Worm (Caenorhabditis elegans): ENCODE data around the gene C07G1.7.

DNA sequence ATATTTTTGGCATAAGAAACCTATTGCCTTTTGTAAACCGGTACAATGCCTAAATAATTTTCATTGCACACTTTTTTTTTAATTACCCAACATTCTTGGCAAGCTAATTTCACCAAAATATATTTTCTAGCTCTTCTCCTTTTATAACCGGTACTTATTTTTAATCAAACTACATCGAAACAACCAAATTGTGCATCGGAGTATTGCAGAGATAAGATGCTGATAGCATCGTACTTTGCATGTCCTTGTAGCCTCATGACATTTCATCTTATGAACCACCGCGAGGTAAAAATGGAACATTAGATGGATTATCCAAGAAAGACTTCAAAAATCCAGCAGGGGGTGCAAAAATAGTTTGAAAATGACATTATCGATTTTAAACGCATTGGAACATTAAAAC lies 43.6 kb upstream of the C07G1.7 start:
- no peak for TF ChIP-seq blmp-1 (tag; optimal IDR thresholded peaks at IDR 0.05; ENCODE audit: insufficient read depth)
- TF ChIP-seq nhr-11 (tag; optimal IDR thresholded peaks at IDR 0.05): no peak
- TF ChIP-seq egl-27 (tag; optimal IDR thresholded peaks at IDR 0.05): no peak
- no peak for TF ChIP-seq nhr-77 (tag; optimal IDR thresholded peaks at IDR 0.05)

Data from whole organism, L2 larva.